Fruit fly (Drosophila melanogaster) whole organism, embryonic: Measurements from ENCODE around the gene Sil1.

Experiments used
- Atf6 ChIP-seq: fragments of 200-800 bp; sonication (Bioruptor generic); IDR thresholded peaks from 2 replicates; pipeline ENCODE4 v1.3.6; 2022; ENCODE audit warnings: missing biosample characterization, missing genetic modification characterization
- CG10209 ChIP-seq: fragments of 200-800 bp; sonication (Bioruptor generic); optimal IDR thresholded peaks from 3 replicates; lab custom pipeline; 2017; ENCODE audit warnings: missing biosample characterization, mild to moderate bottlenecking, missing genetic modification characterization, missing genetic modification reagents
- CG11560 ChIP-seq: fragments of 200-800 bp; sonication (Bioruptor generic); IDR thresholded peaks from 3 replicates; pipeline ENCODE4 v1.3.6; 2022; ENCODE audit warnings: missing biosample characterization, missing genetic modification characterization
- CG11723 ChIP-seq: fragments of 200-800 bp; sonication (Bioruptor generic); optimal IDR thresholded peaks from 2 replicates; lab custom pipeline; 2017; ENCODE audit warnings: missing biosample characterization, mild to moderate bottlenecking, missing genetic modification characterization
- CG12104 ChIP-seq: fragments of 200-800 bp; sonication (Bioruptor generic); optimal IDR thresholded peaks from 3 replicates; lab custom pipeline; 2016; ENCODE audit warnings: missing biosample characterization, missing genetic modification characterization
- CG12769 ChIP-seq: fragments of 200-800 bp; sonication (Bioruptor generic); optimal IDR thresholded peaks from 2 replicates; lab custom pipeline; 2019; ENCODE audit warnings: missing biosample characterization, mild to moderate bottlenecking, missing genetic modification characterization, moderate library complexity
- CG16779 ChIP-seq: fragments of 200-800 bp; sonication (Bioruptor generic); IDR thresholded peaks from 2 replicates; pipeline ENCODE4 v1.3.6; 2022; ENCODE audit warnings: missing biosample characterization, missing genetic modification characterization
- CG16813 ChIP-seq: fragments of 200-800 bp; sonication (Bioruptor generic); IDR thresholded peaks from 3 replicates; pipeline ENCODE4 v1.3.6; 2022; ENCODE audit warnings: missing biosample characterization, missing genetic modification characterization; ENCODE audit not compliant: partially characterized antibody
- CG18619 ChIP-seq: fragments of 200-800 bp; sonication (Bioruptor generic); optimal IDR thresholded peaks from 3 replicates; lab custom pipeline; 2017; ENCODE audit warnings: missing biosample characterization, mild to moderate bottlenecking, missing genetic modification characterization
- CG32532 ChIP-seq: fragments of 200-800 bp; sonication (Bioruptor generic); IDR thresholded peaks from 2 replicates; pipeline ENCODE4 v1.3.6; 2022; ENCODE audit warnings: missing biosample characterization, missing genetic modification characterization
- CG42726 ChIP-seq: fragments of 200-800 bp; sonication (Bioruptor generic); IDR thresholded peaks from 2 replicates; pipeline ENCODE4 v1.3.6; 2022; ENCODE audit warnings: missing biosample characterization, missing genetic modification characterization; ENCODE audit not compliant: partially characterized antibody
- CG4282 ChIP-seq: fragments of 200-800 bp; sonication (Bioruptor generic); optimal IDR thresholded peaks from 2 replicates; lab custom pipeline; 2016; ENCODE audit warnings: missing biosample characterization, missing genetic modification characterization
- CG4424 ChIP-seq: fragments of 200-800 bp; sonication (Bioruptor generic); optimal IDR thresholded peaks from 3 replicates; lab custom pipeline; 2016; ENCODE audit warnings: missing biosample characterization, missing genetic modification characterization
- CG4820 ChIP-seq: fragments of 200-800 bp; sonication (Bioruptor generic); optimal IDR thresholded peaks from 3 replicates; lab custom pipeline; 2016; ENCODE audit warnings: missing biosample characterization, missing genetic modification characterization
- CG5245 ChIP-seq: fragments of 200-800 bp; sonication (Bioruptor generic); optimal IDR thresholded peaks from 3 replicates; lab custom pipeline; 2016; ENCODE audit warnings: missing biosample characterization, missing genetic modification characterization
- CG6683 ChIP-seq: fragments of 200-800 bp; sonication (Bioruptor generic); optimal IDR thresholded peaks from 2 replicates; lab custom pipeline; 2017; ENCODE audit warnings: missing biosample characterization, mild to moderate bottlenecking, missing genetic modification characterization, missing genetic modification reagents
- CG6765 ChIP-seq: fragments of 200-800 bp; sonication (Bioruptor generic); optimal IDR thresholded peaks from 3 replicates; lab custom pipeline; 2017; ENCODE audit warnings: missing biosample characterization, mild to moderate bottlenecking, missing genetic modification characterization
- CG6813 ChIP-seq: fragments of 200-800 bp; sonication (Bioruptor generic); optimal IDR thresholded peaks from 2 replicates; lab custom pipeline; 2017; ENCODE audit warnings: missing biosample characterization, missing genetic modification characterization, mild to moderate bottlenecking, moderate library complexity, missing genetic modification reagents
- CG7556 ChIP-seq: fragments of 200-800 bp; sonication (Bioruptor generic); optimal IDR thresholded peaks from 2 replicates; lab custom pipeline; 2017; ENCODE audit warnings: missing biosample characterization, mild to moderate bottlenecking, missing genetic modification characterization
- CG8944 ChIP-seq: fragments of 200-800 bp; sonication (Bioruptor generic); optimal IDR thresholded peaks from 3 replicates; lab custom pipeline; 2016; ENCODE audit warnings: missing biosample characterization, missing genetic modification characterization
- CrebB ChIP-seq: fragments of 200-800 bp; sonication (Bioruptor generic); optimal IDR thresholded peaks from 3 replicates; lab custom pipeline; 2018; ENCODE audit warnings: missing biosample characterization, mild to moderate bottlenecking, missing genetic modification characterization
- Dbx ChIP-seq: fragments of 200-800 bp; sonication (Bioruptor generic); IDR thresholded peaks from 3 replicates; pipeline ENCODE4 v1.3.6; 2022; ENCODE audit warnings: missing biosample characterization, missing genetic modification characterization
- Dip3 ChIP-seq: fragments of 200-800 bp; sonication (Bioruptor generic); optimal IDR thresholded peaks from 3 replicates; lab custom pipeline; 2016; ENCODE audit warnings: missing biosample characterization, missing genetic modification characterization
- Gsc ChIP-seq: fragments of 200-800 bp; sonication (Bioruptor generic); IDR thresholded peaks from 2 replicates; pipeline ENCODE4 v1.3.6; 2022; ENCODE audit warnings: missing biosample characterization, missing genetic modification characterization
- HLH3B ChIP-seq: fragments of 200-800 bp; sonication (Bioruptor generic); IDR thresholded peaks from 2 replicates; pipeline ENCODE4 v1.3.6; 2022; ENCODE audit warnings: missing biosample characterization, missing genetic modification characterization
- HLHmδ ChIP-seq: fragments of 200-800 bp; sonication (Bioruptor generic); optimal IDR thresholded peaks from 2 replicates; lab custom pipeline; 2018; ENCODE audit warnings: missing biosample characterization, mild to moderate bottlenecking, missing genetic modification characterization, moderate library complexity
- Hr39 ChIP-seq: fragments of >200 bp; optimal IDR thresholded peaks from 2 replicates; lab custom pipeline; 2017
- Hsf ChIP-seq: fragments of 200-800 bp; sonication (Bioruptor generic); optimal IDR thresholded peaks from 3 replicates; lab custom pipeline; 2016; ENCODE audit warnings: missing biosample characterization, missing genetic modification characterization
- MBD-R2 ChIP-seq: fragments of 200-800 bp; sonication (Bioruptor generic); IDR thresholded peaks from 2 replicates; pipeline ENCODE4 v1.3.6; 2022; ENCODE audit warnings: missing biosample characterization, missing genetic modification characterization
- Meics ChIP-seq: fragments of 200-800 bp; sonication (Bioruptor generic); optimal IDR thresholded peaks from 2 replicates; lab custom pipeline; 2017; ENCODE audit warnings: missing biosample characterization, mild to moderate bottlenecking, missing genetic modification characterization
- Mrtf ChIP-seq: fragments of 200-800 bp; sonication (Bioruptor generic); IDR thresholded peaks from 3 replicates; pipeline ENCODE4 v1.3.6; 2022; ENCODE audit warnings: missing biosample characterization, missing genetic modification characterization
- Side ChIP-seq: fragments of 200-800 bp; sonication (Bioruptor generic); optimal IDR thresholded peaks from 2 replicates; lab custom pipeline; 2016; ENCODE audit warnings: missing biosample characterization, missing genetic modification characterization
- Sox102F ChIP-seq: fragments of 200-800 bp; sonication (Bioruptor generic); optimal IDR thresholded peaks from 2 replicates; lab custom pipeline; 2018; ENCODE audit warnings: missing biosample characterization, mild to moderate bottlenecking, missing genetic modification characterization, moderate library complexity
- al ChIP-seq: fragments of 200-800 bp; sonication (Bioruptor generic); IDR thresholded peaks from 2 replicates; pipeline ENCODE4 v1.3.6; 2022; ENCODE audit warnings: missing biosample characterization, missing genetic modification characterization
- bowl ChIP-seq: fragments of 200-800 bp; sonication (Bioruptor generic); IDR thresholded peaks from 2 replicates; pipeline ENCODE4 v1.3.6; 2022; ENCODE audit warnings: missing biosample characterization, missing genetic modification characterization
- crp ChIP-seq, 2 experiments: fragments of 200-800 bp; sonication (Bioruptor generic); optimal IDR thresholded peaks; 2 replicates in 1 of 2; 3 replicates in 1 of 2; lab custom pipeline; 2017; ENCODE audit warnings: missing biosample characterization in 2 of 2, missing genetic modification characterization in 2 of 2, mild to moderate bottlenecking in 1 of 2, moderate library complexity in 1 of 2
- dm ChIP-seq: fragments of 200-800 bp; sonication (Bioruptor generic); optimal IDR thresholded peaks from 3 replicates; lab custom pipeline; 2016; ENCODE audit warnings: missing biosample characterization, missing genetic modification characterization
- fru ChIP-seq: fragments of >200 bp; optimal IDR thresholded peaks from 2 replicates; lab custom pipeline; 2017
- ftz-f1 ChIP-seq: fragments of 200-800 bp; sonication (Bioruptor generic); optimal IDR thresholded peaks from 2 replicates; lab custom pipeline; 2016; ENCODE audit warnings: missing biosample characterization, missing genetic modification characterization
- gsb ChIP-seq: fragments of 200-800 bp; sonication (Bioruptor generic); IDR thresholded peaks from 2 replicates; pipeline ENCODE4 v1.3.6; 2022; ENCODE audit warnings: missing biosample characterization, missing genetic modification characterization
- gt ChIP-seq: fragments of 200-800 bp; sonication (Bioruptor generic); IDR thresholded peaks from 2 replicates; pipeline ENCODE4 v1.3.6; 2022; ENCODE audit warnings: missing biosample characterization, missing genetic modification characterization
- insv ChIP-seq, 2 experiments: fragments of 200-800 bp; sonication (Bioruptor generic); optimal IDR thresholded peaks; 3 replicates each; lab custom pipeline; 2016 to 2018; ENCODE audit warnings: missing biosample characterization in 2 of 2, missing genetic modification characterization in 2 of 2
- jigr1 ChIP-seq: fragments of 200-800 bp; sonication (Bioruptor generic); IDR thresholded peaks from 3 replicates; pipeline ENCODE4 v1.3.6; 2022; ENCODE audit warnings: missing biosample characterization, missing genetic modification characterization
- mirr ChIP-seq: fragments of 200-800 bp; sonication (Bioruptor generic); optimal IDR thresholded peaks from 3 replicates; lab custom pipeline; 2018; ENCODE audit warnings: missing biosample characterization, mild to moderate bottlenecking, missing genetic modification characterization
- rib ChIP-seq: fragments of 200-800 bp; sonication (Bioruptor generic); IDR thresholded peaks from 2 replicates; pipeline ENCODE4 v1.3.6; 2022; ENCODE audit warnings: missing biosample characterization, missing genetic modification characterization
- sens ChIP-seq: fragments of 200-800 bp; sonication (Bioruptor generic); peaks from one replicate; lab custom pipeline; 2016; ENCODE audit warnings: missing biosample characterization, missing genetic modification characterization
- tgo ChIP-seq: fragments of 200-800 bp; sonication (Bioruptor generic); IDR thresholded peaks from 3 replicates; pipeline ENCODE4 v1.3.6; 2022; ENCODE audit warnings: missing biosample characterization, missing genetic modification characterization
- unpg ChIP-seq: fragments of 200-800 bp; sonication (Bioruptor generic); optimal IDR thresholded peaks from 3 replicates; lab custom pipeline; 2018; ENCODE audit warnings: missing biosample characterization, mild to moderate bottlenecking, missing genetic modification characterization, moderate library complexity
- vvl ChIP-seq: fragments of 200-800 bp; sonication (Bioruptor generic); IDR thresholded peaks from 2 replicates; pipeline ENCODE4 v1.3.6; 2022; ENCODE audit warnings: missing biosample characterization, missing genetic modification characterization
- wek ChIP-seq: fragments of 200-800 bp; sonication (Bioruptor generic); optimal IDR thresholded peaks from 3 replicates; lab custom pipeline; 2018; ENCODE audit warnings: missing biosample characterization, mild to moderate bottlenecking, missing genetic modification characterization, moderate library complexity
- zen2 ChIP-seq: fragments of 200-800 bp; sonication (Bioruptor generic); IDR thresholded peaks from 3 replicates; pipeline ENCODE4 v1.3.6; 2022; ENCODE audit warnings: missing biosample characterization, missing genetic modification characterization; ENCODE audit not compliant: partially characterized antibody

Gene Sil1

DNA sequence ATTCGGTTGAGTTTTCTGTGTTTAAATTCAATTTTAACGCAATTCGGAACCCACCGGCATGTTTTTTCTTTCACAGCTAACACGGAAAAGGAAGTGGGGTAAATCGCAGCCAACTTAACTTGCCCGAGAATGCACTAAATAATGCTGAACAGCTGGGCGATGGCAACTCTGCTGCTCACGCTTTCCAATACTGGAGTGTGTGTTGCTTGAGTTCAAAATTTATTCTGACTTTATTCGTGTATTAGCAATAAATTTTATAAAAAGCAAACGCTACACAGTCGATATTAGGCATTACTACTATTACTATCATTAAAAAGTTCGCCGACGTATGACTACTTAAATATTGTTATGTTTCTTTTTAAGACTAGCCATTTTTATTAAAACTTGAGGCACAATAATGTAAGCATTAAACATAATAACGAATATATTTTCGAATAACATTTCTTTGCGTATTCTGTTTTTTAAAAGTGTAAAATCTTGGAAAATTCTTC, 12.1 kb upstream of the Sil1 start, which contains the start of the genes RpS27 and Nup37 (continued):
- TF ChIP-seq CG8944 (GFP tag; lab: Kevin White, UChicago) (peak; percentile 98), MBD-R2 (GFP tag; lab: Robert Waterston, UW) (peak; percentile 86), HLHmδ (GFP tag; lab: Kevin White, UChicago) (peak; percentile 100), mirr (peak; percentile 100), al (peak; percentile 95), gsb (GFP tag; lab: Robert Waterston, UW) (peak; percentile 95), CG12104 (GFP tag; lab: Kevin White, UChicago) (peak; percentile 99), CG10209 (peak; percentile 99), CG4424 (peak; percentile 98), CG12769 (tag; lab: Kevin White, UChicago) (peak; percentile 98), wek (GFP tag; lab: Kevin White, UChicago) (peak; percentile 97), HLH3B (GFP tag; lab: Robert Waterston, UW) (peak; percentile 95), CG4820 (peak; percentile 97), Mrtf (peak; percentile 96), CG6813 (GFP tag; lab: Kevin White, UChicago) (peak; percentile 98), sens (GFP tag; lab: Kevin White, UChicago) (peak; percentile 99), CG6765 (GFP tag; lab: Kevin White, UChicago) (peak; percentile 100), CG4282 (GFP tag; lab: Kevin White, UChicago) (peak; percentile 97), CG16813 (GFP tag; lab: Robert Waterston, UW) (peak; percentile 48; the same call in 2 of the 3 replicates), tgo (peak; percentile 95), rib (GFP tag; lab: Robert Waterston, UW) (peak; percentile 91), Atf6 (peak; percentile 93), CG11723 (GFP tag; lab: Kevin White, UChicago) (peak; percentile 99), CG11560 (tag; lab: Robert Waterston, UW) (peak; percentile 89), Sox102F (GFP tag; lab: Kevin White, UChicago) (peak; percentile 90), Gsc (GFP tag; lab: Robert Waterston, UW) (peak; percentile 83; the same call in 1 of the 2 replicates), CG32532 (GFP tag; lab: Robert Waterston, UW) (peak; percentile 98), Dbx (GFP tag; lab: Robert Waterston, UW) (peak; percentile 99), jigr1 (GFP tag; lab: Robert Waterston, UW) (peak; percentile 72; the same call in 1 of the 3 replicates), crp (GFP tag; optimal IDR thresholded peaks at IDR 0.05; lab: Kevin White, UChicago) (peak; percentile 47 to 90), CG18619 (GFP tag; lab: Kevin White, UChicago) (peak; percentile 99), CG6683 (GFP tag; lab: Kevin White, UChicago) (peak; percentile 94), CG5245 (GFP tag; lab: Kevin White, UChicago) (peak; percentile 98), Meics (GFP tag; lab: Kevin White, UChicago) (peak; percentile 99), Side (peak; percentile 99), Dip3 (GFP tag; lab: Kevin White, UChicago) (peak; percentile 98), unpg (GFP tag; lab: Kevin White, UChicago) (peak; percentile 95), CG7556 (GFP tag; lab: Kevin White, UChicago) (peak; percentile 93), zen2 (GFP tag; lab: Robert Waterston, UW) (no peak), CG42726 (GFP tag; lab: Robert Waterston, UW) (no peak), CrebB (tag; lab: Kevin White, UChicago) (peak; percentile 99), fru (lab: Kevin White, UChicago) (no peak), bowl (peak; percentile 88), insv (GFP tag; optimal IDR thresholded peaks at IDR 0.05; lab: Kevin White, UChicago) (peak in 1 of 2 experiments; percentile 87), ftz-f1 (GFP tag; lab: Kevin White, UChicago) (peak; percentile 90), Hr39 (lab: Kevin White, UChicago) (no peak), CG16779 (GFP tag; lab: Robert Waterston, UW) (peak; percentile 97), dm (GFP tag; lab: Kevin White, UChicago) (peak; percentile 99), gt (GFP tag; lab: Robert Waterston, UW) (peak; percentile 96), vvl (GFP tag; lab: Robert Waterston, UW) (peak; percentile 98), Hsf (GFP tag; lab: Kevin White, UChicago) (peak; percentile 98)
